Fruit fly (Drosophila melanogaster): ENCODE data around the gene nau.

The nau gene

DNA sequence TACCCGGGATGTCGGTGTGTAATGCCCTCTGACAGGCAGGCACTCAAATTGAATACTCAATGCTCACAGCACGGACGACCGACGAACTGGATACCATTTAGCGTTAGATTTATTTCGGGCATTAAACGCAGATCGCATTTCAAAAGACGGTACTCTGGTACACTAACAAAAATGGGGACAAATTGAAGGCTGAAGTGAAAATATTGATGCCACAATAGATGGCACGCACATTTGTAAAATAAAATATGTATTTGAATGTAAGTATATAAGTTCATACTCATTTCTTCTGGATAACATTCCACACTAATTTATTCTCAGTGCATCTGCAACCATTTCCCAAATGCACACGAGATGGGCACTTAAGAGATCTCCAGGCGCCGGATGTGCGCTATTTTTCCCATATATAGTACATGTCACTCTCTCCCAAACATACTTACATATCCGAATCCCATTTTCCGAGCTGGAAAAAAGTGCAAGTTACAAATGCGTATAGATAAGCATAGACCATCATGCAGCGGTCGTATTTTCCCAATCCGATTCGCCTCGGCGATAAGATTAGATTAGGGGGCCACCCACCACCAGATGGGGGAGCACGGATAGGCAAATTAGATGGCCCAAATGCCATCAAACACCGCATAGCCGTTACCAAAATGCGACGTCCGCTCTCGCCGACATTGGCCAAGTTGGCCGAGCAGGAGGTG lies 8.5 kb downstream of the nau start, which contains the start of gene CG10301 (continued):
- TF ChIP-seq CG12299 (tag; optimal IDR thresholded peaks at IDR 0.05) = no peak
- TF ChIP-seq Xrp1 (GFP tag; IDR thresholded peaks at IDR 0.05) = peak; percentile 85
- peak; percentile 68 for TF ChIP-seq ranshi (GFP tag; IDR thresholded peaks at IDR 0.05)
- TF ChIP-seq Dip2 (GFP tag; IDR thresholded peaks at IDR 0.05) = no peak
- TF ChIP-seq dmrt99B (tag; optimal IDR thresholded peaks at IDR 0.05) = peak; percentile 66
- no peak for TF ChIP-seq unc-4 (GFP tag; IDR thresholded peaks at IDR 0.05; ENCODE audit: partially characterized antibody)
- no peak for TF ChIP-seq CG15073 (GFP tag; optimal IDR thresholded peaks at IDR 0.05)
- TF ChIP-seq NFAT (GFP tag; IDR thresholded peaks at IDR 0.05) = no peak
- TF ChIP-seq CG6813 (GFP tag; optimal IDR thresholded peaks at IDR 0.05) = peak; percentile 29
- TF ChIP-seq pnt (GFP tag; optimal IDR thresholded peaks at IDR 0.05) = peak; percentile 38
- TF ChIP-seq tio (GFP tag; optimal IDR thresholded peaks at IDR 0.05) = peak; percentile 52
- no peak for TF ChIP-seq vnd (GFP tag; IDR thresholded peaks at IDR 0.05; ENCODE audit: partially characterized antibody)
- peak; percentile 67 for TF ChIP-seq CG11504 (tag; optimal IDR thresholded peaks at IDR 0.05)
- TF ChIP-seq bab2 (GFP tag; optimal IDR thresholded peaks at IDR 0.05) = peak; percentile 34
- no peak for TF ChIP-seq CG31224 (GFP tag; IDR thresholded peaks at IDR 0.05)
- TF ChIP-seq CG15479 (GFP tag; optimal IDR thresholded peaks at IDR 0.05) = no peak
- TF ChIP-seq cwo (GFP tag; optimal IDR thresholded peaks at IDR 0.05) = no peak
- TF ChIP-seq CG10431 (GFP tag; optimal IDR thresholded peaks at IDR 0.05) = no peak
- TF ChIP-seq mirr (GFP tag; optimal IDR thresholded peaks at IDR 0.05) = no peak
- TF ChIP-seq ind (GFP tag; optimal IDR thresholded peaks at IDR 0.05) = peak; percentile 20
- no peak for TF ChIP-seq Tbp (GFP tag; optimal IDR thresholded peaks at IDR 0.05)
- peak; percentile 59 for TF ChIP-seq CG6689 (GFP tag; IDR thresholded peaks at IDR 0.05)
- TF ChIP-seq CG17328 (GFP tag; IDR thresholded peaks at IDR 0.05) = peak; percentile 81
- peak; percentile 1 for TF ChIP-seq slp2 (GFP tag; optimal IDR thresholded peaks at IDR 0.05)
- no peak for TF ChIP-seq Dp (GFP tag; optimal IDR thresholded peaks at IDR 0.05)
- peak; percentile 6 for TF ChIP-seq CG9609 (GFP tag; optimal IDR thresholded peaks at IDR 0.05)
- no peak for TF ChIP-seq bbx (GFP tag; IDR thresholded peaks at IDR 0.05; ENCODE audit: partially characterized antibody)
- TF ChIP-seq CG12942 (GFP tag; optimal IDR thresholded peaks at IDR 0.05) = peak; percentile 39
- no peak for TF ChIP-seq Adf1 (GFP tag; IDR thresholded peaks at IDR 0.05)
- no peak for TF ChIP-seq CG2120 (GFP tag; optimal IDR thresholded peaks at IDR 0.05)
- no peak for TF ChIP-seq HmgZ (tag; optimal IDR thresholded peaks at IDR 0.05)
- TF ChIP-seq onecut (GFP tag; IDR thresholded peaks at IDR 0.05) = peak; percentile 50; the same call in 1 of the 2 replicates
- TF ChIP-seq az2 (GFP tag; optimal IDR thresholded peaks at IDR 0.05) = peak; percentile 64
- TF ChIP-seq tll (GFP tag; optimal IDR thresholded peaks at IDR 0.05) = no peak
- TF ChIP-seq Deaf1 (tag; optimal IDR thresholded peaks at IDR 0.05) = no peak
- peak; percentile 65 for TF ChIP-seq grau (tag; optimal IDR thresholded peaks at IDR 0.05)
- peak; percentile 61 for TF ChIP-seq CG33557 (GFP tag; optimal IDR thresholded peaks at IDR 0.05)
- peak; percentile 14 for TF ChIP-seq CG8359 (GFP tag; optimal IDR thresholded peaks at IDR 0.05; ENCODE audit: borderline replicate concordance)
- no peak for TF ChIP-seq CG14860 (GFP tag; IDR thresholded peaks at IDR 0.05; ENCODE audit: partially characterized antibody)
- TF ChIP-seq inv (GFP tag; IDR thresholded peaks at IDR 0.05; ENCODE audit: partially characterized antibody) = no peak
- no peak for TF ChIP-seq CG3838 (GFP tag; optimal IDR thresholded peaks at IDR 0.05)
- peak; percentile 65 for TF ChIP-seq CG8388 (GFP tag; optimal IDR thresholded peaks at IDR 0.05)
- TF ChIP-seq eyg (GFP tag; optimal IDR thresholded peaks at IDR 0.05) = no peak
- no peak for TF ChIP-seq al (GFP tag; IDR thresholded peaks at IDR 0.05)
- TF ChIP-seq phol (tag; optimal IDR thresholded peaks at IDR 0.05) = peak; percentile 81
- TF ChIP-seq esg (GFP tag; conservative IDR thresholded peaks at IDR 0.05) = peak; percentile 52
- no peak for TF ChIP-seq pan (optimal IDR thresholded peaks at IDR 0.05)
- no peak for TF ChIP-seq pan (GFP tag; optimal IDR thresholded peaks at IDR 0.05 in 1 of 2, IDR thresholded peaks at IDR 0.05 in 1 of 2)
- no peak for TF ChIP-seq cg (GFP tag; optimal IDR thresholded peaks at IDR 0.05)
- TF ChIP-seq Gsc (GFP tag; IDR thresholded peaks at IDR 0.05) = peak; percentile 25; the same call in 1 of the 2 replicates
